Fruit fly (Drosophila melanogaster): ENCODE data around the gene myd.

The myd gene

dm6 chr3R:19157997-19158396 is 22.5 kb upstream of the myd start (continued):
- TF ChIP-seq ind (GFP tag; optimal IDR thresholded peaks at IDR 0.05) = no peak
- no peak for TF ChIP-seq Nf-YC (tag; optimal IDR thresholded peaks at IDR 0.05)
- no peak for TF ChIP-seq gcm (GFP tag; optimal IDR thresholded peaks at IDR 0.05)
- TF ChIP-seq slbo (GFP tag; IDR thresholded peaks at IDR 0.05) = peak; percentile 55; the same call in 1 of the 2 replicates
- no peak for TF ChIP-seq MESR4 (GFP tag; optimal IDR thresholded peaks at IDR 0.05)
- peak; percentile 65 for TF ChIP-seq CG10321 (GFP tag; IDR thresholded peaks at IDR 0.05)
- no peak for TF ChIP-seq odd (GFP tag; optimal IDR thresholded peaks at IDR 0.05)
- TF ChIP-seq TFAM (GFP tag; optimal IDR thresholded peaks at IDR 0.05) = no peak
- no peak for TF ChIP-seq Spps (tag; optimal IDR thresholded peaks at IDR 0.05)
- TF ChIP-seq lov (optimal IDR thresholded peaks at IDR 0.05) = no peak
- no peak for TF ChIP-seq lov (GFP tag; IDR thresholded peaks at IDR 0.05)
- peak; percentile 17 for TF ChIP-seq CG15269 (tag; optimal IDR thresholded peaks at IDR 0.05)
- no peak for TF ChIP-seq CG17802 (tag; optimal IDR thresholded peaks at IDR 0.05)
- no peak for TF ChIP-seq Elba2 (GFP tag; optimal IDR thresholded peaks at IDR 0.05)
- no peak for TF ChIP-seq CG16815 (GFP tag; optimal IDR thresholded peaks at IDR 0.05)
- TF ChIP-seq repo (GFP tag; optimal IDR thresholded peaks at IDR 0.05) = no peak
- no peak for TF ChIP-seq Usf (GFP tag; optimal IDR thresholded peaks at IDR 0.05)
- TF ChIP-seq HmgD (GFP tag; optimal IDR thresholded peaks at IDR 0.05) = no peak
- TF ChIP-seq amos (GFP tag; IDR thresholded peaks at IDR 0.05; ENCODE audit: partially characterized antibody) = no peak
- no peak for TF ChIP-seq CG12659 (GFP tag; optimal IDR thresholded peaks at IDR 0.05)
- TF ChIP-seq Lpt (GFP tag; optimal IDR thresholded peaks at IDR 0.05) = no peak
- no peak for TF ChIP-seq Max (GFP tag; optimal IDR thresholded peaks at IDR 0.05)
- no peak for TF ChIP-seq bbx (GFP tag; IDR thresholded peaks at IDR 0.05; ENCODE audit: partially characterized antibody)
- no peak for TF ChIP-seq Fer3 (tag; optimal IDR thresholded peaks at IDR 0.05)
- no peak for TF ChIP-seq CG4282 (GFP tag; optimal IDR thresholded peaks at IDR 0.05)
- TF ChIP-seq CG2120 (GFP tag; optimal IDR thresholded peaks at IDR 0.05) = peak; percentile 22
- TF ChIP-seq Hey (tag; optimal IDR thresholded peaks at IDR 0.05) = no peak
- TF ChIP-seq gfzf (GFP tag; optimal IDR thresholded peaks at IDR 0.05) = no peak
- TF ChIP-seq dati (GFP tag; IDR thresholded peaks at IDR 0.05) = no peak
- no peak for TF ChIP-seq dm (GFP tag; optimal IDR thresholded peaks at IDR 0.05)
- TF ChIP-seq tna (GFP tag; IDR thresholded peaks at IDR 0.05; ENCODE audit: partially characterized antibody) = no peak
- no peak for TF ChIP-seq Myb (GFP tag; optimal IDR thresholded peaks at IDR 0.05)
- no peak for TF ChIP-seq CG5180 (GFP tag; optimal IDR thresholded peaks at IDR 0.05)
- no peak for TF ChIP-seq CG2199 (GFP tag; IDR thresholded peaks at IDR 0.05)
- no peak for TF ChIP-seq Adf1 (GFP tag; IDR thresholded peaks at IDR 0.05)
- no peak for TF ChIP-seq CG17829 (tag; optimal IDR thresholded peaks at IDR 0.05)
- no peak for TF ChIP-seq rib (GFP tag; IDR thresholded peaks at IDR 0.05)

- TF ChIP-seq disco-r (GFP tag; optimal IDR thresholded peaks at IDR 0.05) = no peak
- TF ChIP-seq CG2889 (GFP tag; IDR thresholded peaks at IDR 0.05) = no peak
- no peak for TF ChIP-seq CG9215 (GFP tag; IDR thresholded peaks at IDR 0.05)
- no peak for TF ChIP-seq CG4282 (GFP tag; optimal IDR thresholded peaks at IDR 0.05)
- TF ChIP-seq Hr78 (GFP tag; optimal IDR thresholded peaks at IDR 0.05) = no peak
- TF ChIP-seq ash1 (GFP tag; optimal IDR thresholded peaks at IDR 0.05) = no peak
- no peak for TF ChIP-seq Kr (GFP tag; optimal IDR thresholded peaks at IDR 0.05)
- no peak for TF ChIP-seq nmo (GFP tag; optimal IDR thresholded peaks at IDR 0.05)
- no peak for TF ChIP-seq Chrac-16 (GFP tag; optimal IDR thresholded peaks at IDR 0.05)
These were observed 20.7 kb upstream of the myd start, which contains the start of gene CG11779 for dm6 chr3R:19159778-19160177. CG11779 (minus strand) TSS chr3R:19159878.
